Worm (Caenorhabditis elegans) whole organism, L4 larva: ENCODE measurements around the gene F36H1.12.
A peak's percentile ranks its signal among the peaks of the same experiment; 100 is the strongest.

Source experiments
- F10B5.3 ChIP-seq: sonication (generic microtip); optimal IDR thresholded peaks from 2 replicates; lab custom pipeline; 2016; ENCODE audit warnings: mild to moderate bottlenecking, missing genetic modification characterization, missing compliant biosample characterization
- F44E2.7 ChIP-seq: fragments of 200-800 bp; sonication (Bioruptor generic); IDR thresholded peaks from 2 replicates; pipeline ENCODE4 v2.1.2; 2022; ENCODE audit warnings: missing genetic modification characterization, missing compliant biosample characterization
- R02D3.7 ChIP-seq: fragments of 150-350 bp; sonication (generic microtip); optimal IDR thresholded peaks from 3 replicates; lab custom pipeline; 2014; ENCODE audit warnings: missing biosample characterization, missing genetic modification characterization
- Y75B8A.6 ChIP-seq: fragments of 200-800 bp; sonication (Bioruptor generic); IDR thresholded peaks from 2 replicates; pipeline ENCODE4 v1.3.6; 2022; ENCODE audit warnings: missing genetic modification reagents, missing genetic modification characterization, missing compliant biosample characterization
- ZK546.5 ChIP-seq, 2 experiments: sonication (generic microtip); optimal IDR thresholded peaks; 2 replicates each; lab custom pipeline; 2017; ENCODE audit warnings: missing biosample characterization in 2 of 2, missing genetic modification characterization in 2 of 2
- aha-1 ChIP-seq: fragments of 150-350 bp; peaks from one replicate; lab custom pipeline; 2014; ENCODE audit warnings: missing biosample characterization, missing genetic modification characterization
- ama-1 ChIP-seq: fragments of 150-350 bp; optimal IDR thresholded peaks from 2 replicates; lab custom pipeline; 2014; ENCODE audit warnings: inconsistent platforms, mixed read lengths
- ceh-20 ChIP-seq: fragments of 200-800 bp; sonication (Bioruptor generic); IDR thresholded peaks from 2 replicates; pipeline ENCODE4 v1.3.6; 2022; ENCODE audit warnings: missing genetic modification reagents, missing genetic modification characterization, missing compliant biosample characterization
- ceh-28 ChIP-seq: fragments of 150-350 bp; optimal IDR thresholded peaks from 2 replicates; lab custom pipeline; 2014; ENCODE audit warnings: missing biosample characterization, missing genetic modification reagents, missing genetic modification characterization
- ceh-32 ChIP-seq: sonication (generic microtip); optimal IDR thresholded peaks from 2 replicates; lab custom pipeline; 2016; ENCODE audit warnings: mild to moderate bottlenecking, missing genetic modification characterization, missing compliant biosample characterization; ENCODE audit not compliant: poor library complexity
- ceh-82 ChIP-seq: sonication (generic microtip); optimal IDR thresholded peaks from 2 replicates; lab custom pipeline; 2017; ENCODE audit warnings: missing biosample characterization, missing genetic modification characterization
- cey-2 ChIP-seq: sonication (generic microtip); optimal IDR thresholded peaks from 3 replicates; lab custom pipeline; 2017; ENCODE audit warnings: missing genetic modification characterization, mild to moderate bottlenecking, missing compliant biosample characterization, antibody characterized with exemption, borderline replicate concordance; ENCODE audit not compliant: insufficient read depth
- daf-16 ChIP-seq, 3 experiments: sonication (generic microtip); optimal IDR thresholded peaks; 2 replicates each; lab custom pipeline; 2016 to 2017; ENCODE audit warnings: missing genetic modification characterization in 3 of 3, missing genetic modification reagents in 3 of 3, mild to moderate bottlenecking in 2 of 3, missing compliant biosample characterization in 2 of 3, missing biosample characterization in 1 of 3, moderate library complexity in 1 of 3
- dmd-6 ChIP-seq: fragments of 200-800 bp; sonication (Bioruptor generic); IDR thresholded peaks from 2 replicates; pipeline ENCODE4 v1.3.6; 2022; ENCODE audit warnings: missing genetic modification reagents, missing genetic modification characterization, missing compliant biosample characterization
- dmd-8 ChIP-seq: fragments of 200-800 bp; sonication (Bioruptor generic); IDR thresholded peaks from 2 replicates; pipeline ENCODE4 v1.3.6; 2022; ENCODE audit warnings: missing genetic modification characterization, missing compliant biosample characterization
- dmd-9 ChIP-seq: fragments of 200-800 bp; sonication (Bioruptor generic); IDR thresholded peaks from 2 replicates; pipeline ENCODE4 v1.3.6; 2022; ENCODE audit warnings: missing genetic modification reagents, missing genetic modification characterization, missing compliant biosample characterization
- fos-1 ChIP-seq: fragments of 150-350 bp; optimal IDR thresholded peaks from 2 replicates; lab custom pipeline; 2014; ENCODE audit warnings: missing biosample characterization, missing genetic modification characterization
- hif-1 ChIP-seq, 2 experiments: sonication (generic microtip); optimal IDR thresholded peaks; 2 replicates each; lab custom pipeline; 2016 to 2017; ENCODE audit warnings: missing compliant biosample characterization in 2 of 2, missing genetic modification characterization in 2 of 2, missing genetic modification reagents in 2 of 2, missing genotype in 2 of 2, mild to moderate bottlenecking in 1 of 2
- hlh-30 ChIP-seq: sonication (generic microtip); optimal IDR thresholded peaks from 2 replicates; lab custom pipeline; 2017; ENCODE audit warnings: antibody characterized with exemption, mild to moderate bottlenecking, missing genetic modification characterization, missing compliant biosample characterization; ENCODE audit not compliant: insufficient read depth
- jun-1 ChIP-seq: fragments of 150-350 bp; optimal IDR thresholded peaks from 2 replicates; lab custom pipeline; 2014; ENCODE audit warnings: missing biosample characterization, missing genetic modification reagents, missing genetic modification characterization
- lin-13 ChIP-seq: fragments of 150-350 bp; optimal IDR thresholded peaks from 2 replicates; lab custom pipeline; 2014; ENCODE audit warnings: missing biosample characterization, missing genetic modification reagents, missing genetic modification characterization
- lin-15B ChIP-seq: fragments of 150-350 bp; sonication (generic microtip); optimal IDR thresholded peaks from 3 replicates; lab custom pipeline; 2014; ENCODE audit warnings: missing biosample characterization, missing genetic modification characterization
- madf-9 ChIP-seq: fragments of 200-800 bp; sonication (Bioruptor generic); conservative IDR thresholded peaks from 2 replicates; pipeline ENCODE4 v1.3.6; 2022; ENCODE audit warnings: missing genetic modification reagents, missing genetic modification characterization, missing compliant biosample characterization
- mdt-29 ChIP-seq: fragments of 200-800 bp; sonication (Bioruptor generic); IDR thresholded peaks from 2 replicates; pipeline ENCODE4 v1.3.6; 2022; ENCODE audit warnings: missing genetic modification reagents, missing genetic modification characterization, missing compliant biosample characterization
- mep-1 ChIP-seq: fragments of 150-350 bp; sonication (generic microtip); optimal IDR thresholded peaks from 3 replicates; lab custom pipeline; 2014; ENCODE audit warnings: missing biosample characterization, missing genetic modification characterization
- mxl-2 ChIP-seq: fragments of 200-800 bp; sonication (Bioruptor generic); conservative IDR thresholded peaks from 2 replicates; pipeline ENCODE4 v1.3.6; 2022; ENCODE audit warnings: missing genetic modification reagents, missing genetic modification characterization, missing compliant biosample characterization
- nhr-11 ChIP-seq: fragments of 150-350 bp; optimal IDR thresholded peaks from 2 replicates; lab custom pipeline; 2014; ENCODE audit warnings: missing biosample characterization, missing genetic modification characterization
- nhr-28 ChIP-seq: fragments of 150-350 bp; optimal IDR thresholded peaks from 2 replicates; lab custom pipeline; 2014; ENCODE audit warnings: missing biosample characterization, missing genetic modification characterization
- nhr-76 ChIP-seq: fragments of 150-350 bp; optimal IDR thresholded peaks from 2 replicates; lab custom pipeline; 2014; ENCODE audit warnings: missing biosample characterization, missing genetic modification characterization
- pha-4 ChIP-seq, 2 experiments: fragments of 150-350 bp in 1 of 2; fragments of 200-800 bp in 1 of 2; sonication (Bioruptor generic) in 1 of 2; IDR thresholded peaks in 1 of 2; optimal IDR thresholded peaks in 1 of 2; 2 replicates each; pipeline versions ENCODE4 v1.3.6 to Lab custom; 2014 to 2022; ENCODE audit warnings: missing genetic modification characterization in 2 of 2, missing genetic modification reagents in 2 of 2, missing biosample characterization in 1 of 2, missing compliant biosample characterization in 1 of 2
- php-3 ChIP-seq: fragments of 200-800 bp; sonication (Bioruptor generic); IDR thresholded peaks from 2 replicates; pipeline ENCODE4 v1.3.6; 2022; ENCODE audit warnings: missing genetic modification reagents, missing genetic modification characterization, missing compliant biosample characterization
- pqm-1 ChIP-seq: sonication (generic microtip); optimal IDR thresholded peaks from 2 replicates; lab custom pipeline; 2017; ENCODE audit warnings: missing biosample characterization, missing genetic modification characterization
- set-16 ChIP-seq: fragments of 200-800 bp; sonication (Bioruptor generic); IDR thresholded peaks from 2 replicates; pipeline ENCODE4 v1.3.6; 2022; ENCODE audit warnings: missing genetic modification reagents, missing genetic modification characterization, missing compliant biosample characterization
- skn-1 ChIP-seq: fragments of 150-350 bp; optimal IDR thresholded peaks from 2 replicates; lab custom pipeline; 2014; ENCODE audit warnings: missing biosample characterization, missing genetic modification characterization
- spr-3 ChIP-seq: fragments of 200-800 bp; sonication (Bioruptor generic); optimal IDR thresholded peaks from 2 replicates; lab custom pipeline; 2018; ENCODE audit warnings: mild to moderate bottlenecking, missing genetic modification characterization, missing compliant biosample characterization
- unc-39 ChIP-seq: sonication (generic microtip); optimal IDR thresholded peaks from 2 replicates; lab custom pipeline; 2017; ENCODE audit warnings: missing biosample characterization, missing genetic modification characterization
- unc-62 ChIP-seq, 3 experiments: fragments of 150-350 bp in 1 of 3; sonication (generic microtip); optimal IDR thresholded peaks in 2 of 3; peaks in 1 of 3; 1 replicate in 1 of 3; 2 replicates in 2 of 3; lab custom pipeline; 2014 to 2017; ENCODE audit warnings: missing biosample characterization in 3 of 3, missing genetic modification characterization in 3 of 3, missing genetic modification reagents in 3 of 3, missing genotype in 1 of 3
- zag-1 ChIP-seq: fragments of 150-350 bp; optimal IDR thresholded peaks from 2 replicates; lab custom pipeline; 2014; ENCODE audit warnings: missing biosample characterization, missing genetic modification characterization
- ztf-7 ChIP-seq: fragments of 150-350 bp; optimal IDR thresholded peaks from 2 replicates; lab custom pipeline; 2014; ENCODE audit warnings: missing biosample characterization, missing genetic modification characterization

The F36H1.12 gene

DNA sequence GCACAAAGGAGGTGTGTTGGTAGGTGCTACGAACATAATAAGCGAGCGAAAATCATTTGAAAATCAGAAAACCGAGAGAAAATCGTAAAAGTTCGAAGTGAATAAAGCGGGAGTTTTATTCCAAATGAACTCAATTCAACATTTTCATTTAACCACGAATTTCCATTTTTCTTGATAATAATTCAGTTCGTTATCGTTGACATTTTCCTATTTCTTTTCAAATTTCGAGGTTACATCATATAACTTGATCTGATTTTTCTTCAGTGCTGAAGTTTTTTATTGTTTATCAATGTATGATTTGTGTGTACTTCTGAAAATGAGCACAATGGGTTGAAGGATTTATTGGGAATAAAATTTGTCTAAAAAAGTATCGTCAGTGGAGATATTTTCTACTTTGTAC, 21.9 kb downstream of the F36H1.12 start (continued):
- TF ChIP-seq nhr-76: no peak
- TF ChIP-seq ztf-7 (tag; lab: Kevin White, UChicago): peak; percentile 94
- no peak for TF ChIP-seq set-16 (GFP tag; lab: Robert Waterston, UW)
- TF ChIP-seq dmd-8 (GFP tag; lab: Robert Waterston, UW): no peak
- no peak for TF ChIP-seq fos-1
- TF ChIP-seq ceh-32: no peak
- no peak for TF ChIP-seq pha-4 (GFP tag; IDR thresholded peaks at IDR 0.05; lab: Robert Waterston, UW)
- no peak for TF ChIP-seq pha-4 (tag; optimal IDR thresholded peaks at IDR 0.05; lab: Kevin White, UChicago)
- no peak for TF ChIP-seq ceh-20
- TF ChIP-seq ama-1: no peak
- no peak for TF ChIP-seq lin-13 (GFP tag; lab: Kevin White, UChicago)
- no peak for TF ChIP-seq F10B5.3 (tag; lab: Kevin White, UChicago)
- no peak for TF ChIP-seq R02D3.7 (tag; lab: Kevin White, UChicago)
- TF ChIP-seq hif-1 (tag; optimal IDR thresholded peaks at IDR 0.05; lab: Kevin White, UChicago): no peak
- TF ChIP-seq ceh-82 (tag; lab: Kevin White, UChicago): no peak
- TF ChIP-seq nhr-28 (tag; lab: Kevin White, UChicago): peak; percentile 46
- TF ChIP-seq Y75B8A.6 (GFP tag; lab: Robert Waterston, UW): no peak
- TF ChIP-seq ZK546.5 (tag; optimal IDR thresholded peaks at IDR 0.05; lab: Kevin White, UChicago): no peak
- TF ChIP-seq mep-1 (tag; lab: Kevin White, UChicago): peak; percentile 50
- no peak for TF ChIP-seq php-3 (GFP tag; lab: Robert Waterston, UW)
- TF ChIP-seq mdt-29 (GFP tag; lab: Robert Waterston, UW): no peak
- TF ChIP-seq unc-62 (GFP tag; optimal IDR thresholded peaks at IDR 0.05 in 1 of 2; lab: Kevin White, UChicago): no peak
- TF ChIP-seq unc-62 (tag; optimal IDR thresholded peaks at IDR 0.05; lab: Kevin White, UChicago): no peak
- no peak for TF ChIP-seq lin-15B (tag; lab: Kevin White, UChicago)
- no peak for TF ChIP-seq dmd-9 (GFP tag; lab: Robert Waterston, UW)
- TF ChIP-seq madf-9: no peak
- no peak for TF ChIP-seq nhr-11 (tag; lab: Kevin White, UChicago)
- no peak for TF ChIP-seq daf-16 (GFP tag; optimal IDR thresholded peaks at IDR 0.05; lab: Kevin White, UChicago)
- TF ChIP-seq daf-16 (tag; optimal IDR thresholded peaks at IDR 0.05; lab: Kevin White, UChicago): peak; percentile 71
- TF ChIP-seq skn-1 (tag; lab: Kevin White, UChicago): no peak
- TF ChIP-seq pqm-1 (tag; lab: Kevin White, UChicago): peak; percentile 57
- TF ChIP-seq jun-1: no peak
- TF ChIP-seq dmd-6 (GFP tag; lab: Robert Waterston, UW): peak; percentile 68
- no peak for TF ChIP-seq F44E2.7 (GFP tag; lab: Robert Waterston, UW)
- no peak for TF ChIP-seq unc-39 (tag; lab: Kevin White, UChicago)
- no peak for TF ChIP-seq ceh-28 (tag; lab: Kevin White, UChicago)
- no peak for TF ChIP-seq spr-3 (GFP tag; lab: Kevin White, UChicago)
- TF ChIP-seq aha-1 (tag; lab: Kevin White, UChicago): peak; percentile 66

- TF ChIP-seq zag-1 (tag; lab: Kevin White, UChicago): no peak
- peak in 1 of 2 experiments; percentile 75 for TF ChIP-seq unc-62 (GFP tag; optimal IDR thresholded peaks at IDR 0.05 in 1 of 2; lab: Kevin White, UChicago)
- no peak for TF ChIP-seq unc-62 (tag; optimal IDR thresholded peaks at IDR 0.05; lab: Kevin White, UChicago)
- no peak for TF ChIP-seq mxl-2
- no peak for TF ChIP-seq cey-2 (tag; lab: Kevin White, UChicago)
- no peak for TF ChIP-seq jun-1
- TF ChIP-seq hlh-30: peak; percentile 26
- TF ChIP-seq, all 104 proteins: peak for 2
These were observed 22.6 kb downstream of the F36H1.12 start, which contains the start of gene hrg-4 for ce11 chrIV:11030893-11031292. TSS of gene hrg-4 (minus strand) at chrIV:11030993.
